Fruit fly (Drosophila melanogaster) S2 (cell line): ENCODE results near the gene asl.

Source experiments
- CG8478 ChIP-seq: fragments of >200 bp; optimal IDR thresholded peaks from 2 replicates; lab custom pipeline; 2018
- CTCF ChIP-seq, 2 experiments: fragments of >200 bp; optimal IDR thresholded peaks; 2 replicates each; lab custom pipeline; 2018

asl gene

dm6 chr3R:5606477-5606876 is at the start of gene asl:
Gene asl (minus strand): TSS chr3R:5606543.
- TF ChIP-seq CTCF (optimal IDR thresholded peaks at IDR 0.05; lab: Kevin White, UChicago) (peak; percentile 84 to 87), CG8478 (lab: Kevin White, UChicago) (no peak)

- no peak for TF ChIP-seq CTCF (optimal IDR thresholded peaks at IDR 0.05; lab: Kevin White, UChicago)
- no peak for TF ChIP-seq CG8478 (lab: Kevin White, UChicago)
Measured at dm6 chr3R:5654692-5655181, 48.4 kb upstream of the asl start, which contains the start of the genes elm and MED27. Gene elm (minus strand): TSS chr3R:5654861. Gene MED27 (plus strand): TSS chr3R:5655139.

- TF ChIP-seq CTCF (optimal IDR thresholded peaks at IDR 0.05; lab: Kevin White, UChicago) (no peak), CG8478 (lab: Kevin White, UChicago) (no peak)
Measured at dm6 chr3R:5653887-5654286, 47.5 kb upstream of the asl start.

dm6 chr3R:5649903-5650302 is 43.6 kb upstream of the asl start:
- no peak for TF ChIP-seq CTCF (optimal IDR thresholded peaks at IDR 0.05; lab: Kevin White, UChicago)
- no peak for TF ChIP-seq CG8478 (lab: Kevin White, UChicago)

dm6 chr3R:5648569-5649476 is 42.5 kb upstream of the asl start, which contains the start of the genes MTA1-like and Sec23:
Gene MTA1-like (minus strand): TSS chr3R:5648738.
Gene Sec23 (plus strand): TSS chr3R:5649065.
- TF ChIP-seq CG8478 (lab: Kevin White, UChicago) (no peak), CTCF (optimal IDR thresholded peaks at IDR 0.05; lab: Kevin White, UChicago) (no peak)

- TF ChIP-seq CG8478 (lab: Kevin White, UChicago), result no peak
- TF ChIP-seq CTCF (optimal IDR thresholded peaks at IDR 0.05; lab: Kevin White, UChicago), result no peak
Measured at dm6 chr3R:5647705-5648568, 41.6 kb upstream of the asl start.

dm6 chr3R:5643421-5643820 is 37.1 kb upstream of the asl start:
- TF ChIP-seq CTCF (optimal IDR thresholded peaks at IDR 0.05; lab: Kevin White, UChicago) (no peak), CG8478 (lab: Kevin White, UChicago) (no peak)

- TF ChIP-seq CG8478 (lab: Kevin White, UChicago) (no peak), CTCF (optimal IDR thresholded peaks at IDR 0.05; lab: Kevin White, UChicago) (no peak)
Measured at dm6 chr3R:5636519-5637430, 30.4 kb upstream of the asl start, which contains the start of the genes CG31548 and CG12170. Gene CG31548 (minus strand): TSS chr3R:5636852. Gene CG12170 (plus strand): TSS chr3R:5637234.

dm6 chr3R:5635524-5635923 is 29.2 kb upstream of the asl start, which contains the start of gene CG31546:
Gene CG31546 (minus strand): TSS chr3R:5635624.
- no peak for TF ChIP-seq CG8478 (lab: Kevin White, UChicago)

- no peak for TF ChIP-seq CG8478 (lab: Kevin White, UChicago)
Measured at dm6 chr3R:5633437-5633836, 27.1 kb upstream of the asl start, which contains the start of gene CG12171. Gene CG12171 (plus strand): TSS chr3R:5633627.

dm6 chr3R:5632182-5632581 is 25.8 kb upstream of the asl start, which contains the start of gene CG31549:
Gene CG31549 (plus strand): TSS chr3R:5632192.
- TF ChIP-seq CG8478 (lab: Kevin White, UChicago), result no peak
- no peak for TF ChIP-seq CTCF (optimal IDR thresholded peaks at IDR 0.05; lab: Kevin White, UChicago)

dm6 chr3R:5627552-5627951 is 21.2 kb upstream of the asl start, which contains the start of gene CG31551:
Gene CG31551 (plus strand): TSS chr3R:5627852.
- TF ChIP-seq CG8478 (lab: Kevin White, UChicago) (no peak), CTCF (optimal IDR thresholded peaks at IDR 0.05; lab: Kevin White, UChicago) (no peak)
